Worm (Caenorhabditis elegans): ENCODE measurements around the gene sri-31.

Gene sri-31

ce11 chrII:3100546-3100945 lies 49.7 kb downstream of the sri-31 start, which contains the start of gene srg-24:
srg-24 (minus strand) TSS chrII:3100646.
- no peak for TF ChIP-seq F13H6.1 (tag; optimal IDR thresholded peaks at IDR 0.05)
- TF ChIP-seq snpc-4 (tag; optimal IDR thresholded peaks at IDR 0.05) = no peak
- no peak for TF ChIP-seq ztf-1 (GFP tag; conservative IDR thresholded peaks at IDR 0.05)
